Comparison of ENCODE assay signal across 1 fruit fly cellular context in genomic region chr3L:16105528-16105927, dm6.
A peak's percentile ranks its signal among the peaks of the same experiment; 100 is the strongest.
TF ChIP-seq lines count a peak whose summit lies in the region.

Gene IntS9, minus strand, starts transcription at chr3L:16105627.
Gene CG43295, plus strand, starts transcription at chr3L:16105852.

TF ChIP-seq in whole organism, embryonic, 481 proteins besides CTCF, POLR2A, EP300 and RAD21 (continued from another document and continues in another):
- TF ChIP-seq MBD-R2 (GFP tag; IDR thresholded peaks at IDR 0.05; lab: Robert Waterston, UW) (peak; percentile 94), bowl (GFP tag; IDR thresholded peaks at IDR 0.05; lab: Robert Waterston, UW) (peak; percentile 36; the same call in 1 of the 2 replicates), pnt (GFP tag; optimal IDR thresholded peaks at IDR 0.05; lab: Kevin White, UChicago) (peak; percentile 83), TFAM (GFP tag; optimal IDR thresholded peaks at IDR 0.05; lab: Kevin White, UChicago) (no peak), CG2120 (GFP tag; optimal IDR thresholded peaks at IDR 0.05; lab: Kevin White, UChicago) (peak; percentile 90), ERR (GFP tag; optimal IDR thresholded peaks at IDR 0.05; lab: Kevin White, UChicago) (peak; percentile 71), Taf1 (GFP tag; IDR thresholded peaks at IDR 0.05; lab: Robert Waterston, UW) (peak; percentile 66), tap (tag; optimal IDR thresholded peaks at IDR 0.05; lab: Kevin White, UChicago) (no peak), NFAT (GFP tag; IDR thresholded peaks at IDR 0.05; lab: Robert Waterston, UW) (peak; percentile 77), zen2 (GFP tag; IDR thresholded peaks at IDR 0.05; lab: Robert Waterston, UW; ENCODE audit: partially characterized antibody) (no peak), bcd (GFP tag; optimal IDR thresholded peaks at IDR 0.05; lab: Kevin White, UChicago) (peak; percentile 72), disco-r (GFP tag; optimal IDR thresholded peaks at IDR 0.05; lab: Kevin White, UChicago) (peak; percentile 46), grn (GFP tag; optimal IDR thresholded peaks at IDR 0.05; lab: Kevin White, UChicago) (no peak), CG7839 (tag; optimal IDR thresholded peaks at IDR 0.05; lab: Kevin White, UChicago) (no peak), CG4360 (GFP tag; IDR thresholded peaks at IDR 0.05; lab: Robert Waterston, UW) (no peak), MTF-1 (GFP tag; optimal IDR thresholded peaks at IDR 0.05; lab: Kevin White, UChicago; ENCODE audit: borderline replicate concordance) (no peak), CG8924 (tag; optimal IDR thresholded peaks at IDR 0.05; lab: Kevin White, UChicago) (no peak), CG10274 (GFP tag; optimal IDR thresholded peaks at IDR 0.05; lab: Kevin White, UChicago) (peak; percentile 39), Eip74EF (GFP tag; optimal IDR thresholded peaks at IDR 0.05; lab: Kevin White, UChicago) (no peak), CG3163 (GFP tag; optimal IDR thresholded peaks at IDR 0.05; lab: Kevin White, UChicago) (peak; percentile 73), grau (tag; optimal IDR thresholded peaks at IDR 0.05; lab: Kevin White, UChicago) (no peak), sens-2 (GFP tag; IDR thresholded peaks at IDR 0.05; lab: Robert Waterston, UW) (peak; percentile 77; the same call in 1 of the 2 replicates), Oaz (GFP tag; IDR thresholded peaks at IDR 0.05; lab: Robert Waterston, UW) (peak; percentile 74), lbe (GFP tag; optimal IDR thresholded peaks at IDR 0.05; lab: Kevin White, UChicago) (peak; percentile 77), Dfd (GFP tag; optimal IDR thresholded peaks at IDR 0.05; lab: Kevin White, UChicago) (no peak), Dp (GFP tag; optimal IDR thresholded peaks at IDR 0.05; lab: Kevin White, UChicago) (peak; percentile 44), CHES-1-like (GFP tag; optimal IDR thresholded peaks at IDR 0.05; lab: Kevin White, UChicago) (peak; percentile 88), CG3995 (GFP tag; optimal IDR thresholded peaks at IDR 0.05; lab: Kevin White, UChicago) (peak; percentile 55), btn (GFP tag; optimal IDR thresholded peaks at IDR 0.05; lab: Kevin White, UChicago) (peak; percentile 80), Sry-β (GFP tag; optimal IDR thresholded peaks at IDR 0.05; lab: Kevin White, UChicago) (peak; percentile 16), Meics (GFP tag; optimal IDR thresholded peaks at IDR 0.05; lab: Kevin White, UChicago) (peak; percentile 69), gro (GFP tag; optimal IDR thresholded peaks at IDR 0.05; lab: Kevin White, UChicago) (no peak), NK7.1 (GFP tag; optimal IDR thresholded peaks at IDR 0.05; lab: Kevin White, UChicago) (peak; percentile 62), sqz (GFP tag; optimal IDR thresholded peaks at IDR 0.05; lab: Kevin White, UChicago) (no peak), ems (GFP tag; optimal IDR thresholded peaks at IDR 0.05; lab: Kevin White, UChicago) (peak; percentile 79), CG32767 (GFP tag; IDR thresholded peaks at IDR 0.05; lab: Robert Waterston, UW) (peak; percentile 81), CG7556 (GFP tag; optimal IDR thresholded peaks at IDR 0.05; lab: Kevin White, UChicago) (no peak), psq (GFP tag; optimal IDR thresholded peaks at IDR 0.05; lab: Kevin White, UChicago) (peak; percentile 25), lmd (GFP tag; IDR thresholded peaks at IDR 0.05; lab: Robert Waterston, UW) (peak; percentile 79), CG16815 (GFP tag; optimal IDR thresholded peaks at IDR 0.05; lab: Kevin White, UChicago) (peak; percentile 65), her (GFP tag; optimal IDR thresholded peaks at IDR 0.05; lab: Kevin White, UChicago) (peak; percentile 77), CG9932 (GFP tag; IDR thresholded peaks at IDR 0.05; lab: Robert Waterston, UW) (peak; percentile 79), eyg (GFP tag; optimal IDR thresholded peaks at IDR 0.05; lab: Kevin White, UChicago) (peak; percentile 46), lab (GFP tag; optimal IDR thresholded peaks at IDR 0.05; lab: Kevin White, UChicago) (no peak), CG6654 (GFP tag; optimal IDR thresholded peaks at IDR 0.05; lab: Kevin White, UChicago) (peak; percentile 43), eve (GFP tag; optimal IDR thresholded peaks at IDR 0.05; lab: Kevin White, UChicago) (no peak), BtbVII (GFP tag; optimal IDR thresholded peaks at IDR 0.05; lab: Kevin White, UChicago) (no peak), Tbp (GFP tag; optimal IDR thresholded peaks at IDR 0.05; lab: Kevin White, UChicago) (no peak), dpn (GFP tag; optimal IDR thresholded peaks at IDR 0.05; lab: Kevin White, UChicago) (peak; percentile 87 to 89), tin (GFP tag; optimal IDR thresholded peaks at IDR 0.05; lab: Kevin White, UChicago) (peak; percentile 90), ATbp (GFP tag; optimal IDR thresholded peaks at IDR 0.05; lab: Kevin White, UChicago) (peak; percentile 62), D19B (GFP tag; optimal IDR thresholded peaks at IDR 0.05; lab: Kevin White, UChicago) (no peak), NC2α (GFP tag; optimal IDR thresholded peaks at IDR 0.05; lab: Kevin White, UChicago) (peak; percentile 79), p53 (GFP tag; optimal IDR thresholded peaks at IDR 0.05; lab: Kevin White, UChicago) (no peak), CG3281 (GFP tag; optimal IDR thresholded peaks at IDR 0.05; lab: Kevin White, UChicago) (peak; percentile 72), lola (GFP tag; optimal IDR thresholded peaks at IDR 0.05; lab: Kevin White, UChicago) (peak in 1 of 3 experiments; percentile 76), seq (GFP tag; IDR thresholded peaks at IDR 0.05; lab: Robert Waterston, UW) (peak; percentile 79), B-H1 (GFP tag; IDR thresholded peaks at IDR 0.05; lab: Robert Waterston, UW) (peak; percentile 79), fu2 (GFP tag; optimal IDR thresholded peaks at IDR 0.05; lab: Kevin White, UChicago) (peak; percentile 80), Gsc (GFP tag; IDR thresholded peaks at IDR 0.05; lab: Robert Waterston, UW) (peak; percentile 56; the same call in 1 of the 2 replicates), tup (GFP tag; optimal IDR thresholded peaks at IDR 0.05; lab: Kevin White, UChicago) (peak; percentile 69), CG14441 (GFP tag; IDR thresholded peaks at IDR 0.05; lab: Robert Waterston, UW) (peak; percentile 89), Dbx (GFP tag; IDR thresholded peaks at IDR 0.05; lab: Robert Waterston, UW) (peak; percentile 82), gfzf (GFP tag; optimal IDR thresholded peaks at IDR 0.05; lab: Kevin White, UChicago) (peak; percentile 6), Poxn (GFP tag; IDR thresholded peaks at IDR 0.05; lab: Robert Waterston, UW) (0 out of 2 replicates have a peak, but pooled peaks have one; percentile 8), PHDP (tag; optimal IDR thresholded peaks at IDR 0.05; lab: Kevin White, UChicago) (no peak), E2f1 (GFP tag; IDR thresholded peaks at IDR 0.05; lab: Robert Waterston, UW) (peak; percentile 82), fd64A (GFP tag; optimal IDR thresholded peaks at IDR 0.05; lab: Kevin White, UChicago) (peak; percentile 46), CG11696 (GFP tag; IDR thresholded peaks at IDR 0.05; lab: Robert Waterston, UW) (peak; percentile 65), CG33557 (GFP tag; optimal IDR thresholded peaks at IDR 0.05; lab: Kevin White, UChicago) (peak; percentile 63), croc (GFP tag; conservative IDR thresholded peaks at IDR 0.05; lab: Robert Waterston, UW) (peak; percentile 61), pb (GFP tag; optimal IDR thresholded peaks at IDR 0.05; lab: Kevin White, UChicago) (peak; percentile 70), CG4328 (GFP tag; optimal IDR thresholded peaks at IDR 0.05; lab: Kevin White, UChicago) (no peak), ash1 (GFP tag; optimal IDR thresholded peaks at IDR 0.05; lab: Kevin White, UChicago) (no peak), cas (GFP tag; IDR thresholded peaks at IDR 0.05; lab: Robert Waterston, UW) (peak; percentile 74; the same call in 1 of the 2 replicates), Camta (GFP tag; optimal IDR thresholded peaks at IDR 0.05; lab: Kevin White, UChicago) (peak; percentile 89), zen (tag; optimal IDR thresholded peaks at IDR 0.05; lab: Kevin White, UChicago) (peak; percentile 86), Bgb (GFP tag; IDR thresholded peaks at IDR 0.05; lab: Robert Waterston, UW; ENCODE audit: partially characterized antibody) (no peak), Scr (GFP tag; IDR thresholded peaks at IDR 0.05; lab: Robert Waterston, UW; ENCODE audit: partially characterized antibody) (peak; percentile 37), CG1024 (GFP tag; IDR thresholded peaks at IDR 0.05; lab: Robert Waterston, UW) (peak; percentile 85), z (GFP tag; IDR thresholded peaks at IDR 0.05; lab: Robert Waterston, UW) (no peak), CG6854 (GFP tag; optimal IDR thresholded peaks at IDR 0.05; lab: Kevin White, UChicago) (peak; percentile 5), CG13123 (GFP tag; optimal IDR thresholded peaks at IDR 0.05; lab: Kevin White, UChicago) (peak; percentile 82), CG16863 (GFP tag; optimal IDR thresholded peaks at IDR 0.05; lab: Kevin White, UChicago) (peak; percentile 87), toy (GFP tag; IDR thresholded peaks at IDR 0.05; lab: Robert Waterston, UW) (no peak), nerfin-2 (GFP tag; IDR thresholded peaks at IDR 0.05; lab: Robert Waterston, UW; ENCODE audit: partially characterized antibody) (no peak), Fer1 (GFP tag; optimal IDR thresholded peaks at IDR 0.05; lab: Kevin White, UChicago) (no peak), shn (GFP tag; optimal IDR thresholded peaks at IDR 0.05; lab: Kevin White, UChicago) (peak; percentile 88), CG7271 (tag; optimal IDR thresholded peaks at IDR 0.05; lab: Kevin White, UChicago) (peak; percentile 70), sug (tag; optimal IDR thresholded peaks at IDR 0.05; lab: Kevin White, UChicago) (no peak), CG17359 (tag; optimal IDR thresholded peaks at IDR 0.05; lab: Kevin White, UChicago) (peak; percentile 73), CG14965 (GFP tag; optimal IDR thresholded peaks at IDR 0.05; lab: Kevin White, UChicago; ENCODE audit: borderline replicate concordance) (no peak), Med (GFP tag; lab: Kevin White, UChicago) (peak; percentile 98), tna (GFP tag; IDR thresholded peaks at IDR 0.05; lab: Robert Waterston, UW; ENCODE audit: partially characterized antibody) (no peak), Adf1 (GFP tag; IDR thresholded peaks at IDR 0.05; lab: Robert Waterston, UW) (no peak; the same call in 1 of the 2 replicates), Mad (GFP tag; optimal IDR thresholded peaks at IDR 0.05; lab: Kevin White, UChicago) (peak; percentile 86), Lim3 (GFP tag; IDR thresholded peaks at IDR 0.05; lab: Robert Waterston, UW) (no peak), Hmr (GFP tag; optimal IDR thresholded peaks at IDR 0.05; lab: Kevin White, UChicago) (no peak), prd (optimal IDR thresholded peaks at IDR 0.05; lab: Kevin White, UChicago) (no peak), prd (GFP tag; IDR thresholded peaks at IDR 0.05; lab: Robert Waterston, UW) (peak; percentile 93), Atf-2 (GFP tag; optimal IDR thresholded peaks at IDR 0.05; lab: Kevin White, UChicago) (peak; percentile 82), CG8765 (GFP tag; IDR thresholded peaks at IDR 0.05; lab: Robert Waterston, UW) (peak; percentile 75), gcm2 (GFP tag; optimal IDR thresholded peaks at IDR 0.05; lab: Kevin White, UChicago) (peak; percentile 75), Xrp1 (GFP tag; IDR thresholded peaks at IDR 0.05; lab: Robert Waterston, UW) (peak; percentile 92), CG7745 (tag; optimal IDR thresholded peaks at IDR 0.05; lab: Kevin White, UChicago) (no peak), sima (GFP tag; optimal IDR thresholded peaks at IDR 0.05; lab: Kevin White, UChicago) (peak; percentile 25), CG17328 (GFP tag; IDR thresholded peaks at IDR 0.05; lab: Robert Waterston, UW) (peak; percentile 90), CG2678 (tag; optimal IDR thresholded peaks at IDR 0.05; lab: Kevin White, UChicago) (no peak), Trl (optimal IDR thresholded peaks at IDR 0.05; lab: Kevin White, UChicago) (no peak), Trl (GFP tag; optimal IDR thresholded peaks at IDR 0.05; lab: Kevin White, UChicago) (peak; percentile 87), nerfin-1 (tag; optimal IDR thresholded peaks at IDR 0.05; lab: Kevin White, UChicago) (no peak), pho (GFP tag; optimal IDR thresholded peaks at IDR 0.05; lab: Kevin White, UChicago) (peak; percentile 80), Asciz (GFP tag; optimal IDR thresholded peaks at IDR 0.05; lab: Kevin White, UChicago) (no peak), CG7987 (GFP tag; optimal IDR thresholded peaks at IDR 0.05; lab: Kevin White, UChicago) (peak; percentile 56), CG9727 (GFP tag; optimal IDR thresholded peaks at IDR 0.05; lab: Kevin White, UChicago) (peak; percentile 78), bab2 (GFP tag; optimal IDR thresholded peaks at IDR 0.05; lab: Kevin White, UChicago) (peak; percentile 86), fd96Cb (tag; optimal IDR thresholded peaks at IDR 0.05; lab: Kevin White, UChicago) (peak; percentile 75), yki (optimal IDR thresholded peaks at IDR 0.05; lab: Kevin White, UChicago) (no peak), en (GFP tag; optimal IDR thresholded peaks at IDR 0.05; lab: Kevin White, UChicago) (peak; percentile 59), Gug (GFP tag; IDR thresholded peaks at IDR 0.05; lab: Robert Waterston, UW) (peak; percentile 68), CG18011 (GFP tag; optimal IDR thresholded peaks at IDR 0.05; lab: Kevin White, UChicago) (peak; percentile 70), Hr3 (GFP tag; optimal IDR thresholded peaks at IDR 0.05; lab: Kevin White, UChicago) (peak; percentile 83), Nf-YC (tag; optimal IDR thresholded peaks at IDR 0.05; lab: Kevin White, UChicago) (no peak), ap (GFP tag; IDR thresholded peaks at IDR 0.05; lab: Robert Waterston, UW) (peak; percentile 79), HHEX (GFP tag; optimal IDR thresholded peaks at IDR 0.05; lab: Kevin White, UChicago) (peak; percentile 72), CkIIα-i1 (GFP tag; IDR thresholded peaks at IDR 0.05; lab: Robert Waterston, UW) (0 out of 2 replicates have a peak, but pooled peaks have one; percentile 25), mirr (GFP tag; optimal IDR thresholded peaks at IDR 0.05; lab: Kevin White, UChicago) (no peak), phol (tag; optimal IDR thresholded peaks at IDR 0.05; lab: Kevin White, UChicago) (peak; percentile 84), CG17568 (GFP tag; optimal IDR thresholded peaks at IDR 0.05; lab: Kevin White, UChicago) (no peak), chinmo (GFP tag; IDR thresholded peaks at IDR 0.05; lab: Robert Waterston, UW; ENCODE audit: partially characterized antibody) (0 out of 4 replicates have a peak, but pooled peaks have one; percentile 32), CG17912 (GFP tag; optimal IDR thresholded peaks at IDR 0.05; lab: Kevin White, UChicago) (peak; percentile 16), ato (GFP tag; IDR thresholded peaks at IDR 0.05; lab: Robert Waterston, UW; ENCODE audit: partially characterized antibody) (no peak)
